Worm (Caenorhabditis elegans): Measurements from ENCODE around the gene nep-15.

nep-15 gene

DNA sequence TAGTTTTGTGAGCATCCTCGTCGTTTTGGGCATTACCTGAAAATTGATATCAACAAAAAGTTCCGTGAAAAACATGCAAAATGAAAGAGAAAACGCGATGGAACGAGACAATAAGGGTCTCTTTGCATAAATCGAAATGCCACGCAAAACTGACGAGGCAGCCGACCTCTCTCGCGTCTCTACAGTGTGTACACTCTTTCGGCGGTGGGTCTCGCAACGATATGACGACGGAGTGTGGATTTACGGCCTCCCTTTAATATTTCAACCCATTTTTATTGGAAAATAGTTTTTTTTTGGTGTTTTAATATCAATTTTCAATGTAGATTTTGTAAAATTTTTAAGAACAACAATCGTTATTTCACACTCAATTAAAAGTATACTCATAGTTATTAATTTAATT, 50.0 kb downstream of the nep-15 start, which contains the start of gene tag-123:
tag-123 (minus strand) TSS at position 36 of the 400 bp plus-strand sequence.
- TF ChIP-seq pes-1 (GFP tag; IDR thresholded peaks at IDR 0.05) (no peak), aly-1 (tag; optimal IDR thresholded peaks at IDR 0.05) (no peak), F13C5.2 (tag; optimal IDR thresholded peaks at IDR 0.05) (peak; percentile 42), hmg-4 (GFP tag; optimal IDR thresholded peaks at IDR 0.05) (peak; percentile 41), ceh-36 (tag; optimal IDR thresholded peaks at IDR 0.05) (no peak), B0310.2 (tag; optimal IDR thresholded peaks at IDR 0.05) (no peak), scrt-1 (GFP tag; IDR thresholded peaks at IDR 0.05) (0 out of 2 replicates have a peak, but pooled peaks have one; percentile 27), ets-7 (tag; optimal IDR thresholded peaks at IDR 0.05) (no peak)

DNA sequence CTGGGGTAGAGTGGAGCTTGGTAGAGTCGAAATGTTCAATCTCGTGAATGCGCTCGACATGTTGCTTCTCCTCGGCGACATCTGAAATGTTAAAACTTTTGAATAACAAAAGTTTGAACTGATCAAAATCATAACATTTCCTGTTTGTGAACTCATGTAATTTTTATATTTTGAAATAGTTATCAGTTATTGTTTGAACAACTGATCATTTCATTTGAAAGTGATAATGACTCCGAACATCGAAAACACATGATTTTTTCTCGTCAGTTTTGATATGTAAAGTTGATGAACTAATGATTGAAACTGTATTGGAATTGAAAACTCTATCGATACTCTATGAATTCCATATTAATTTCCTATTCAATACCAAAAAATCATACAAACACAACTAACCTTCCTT, 51.2 kb downstream of the nep-15 start:
- TF ChIP-seq ets-7 (tag; optimal IDR thresholded peaks at IDR 0.05) = no peak
- no peak for TF ChIP-seq ama-1 (optimal IDR thresholded peaks at IDR 0.05)
- no peak for TF ChIP-seq tbx-11 (GFP tag; IDR thresholded peaks at IDR 0.05)
- TF ChIP-seq ceh-13 (GFP tag; optimal IDR thresholded peaks at IDR 0.05) = no peak
- TF ChIP-seq aly-1 (tag; optimal IDR thresholded peaks at IDR 0.05) = no peak
- TF ChIP-seq F13C5.2 (tag; optimal IDR thresholded peaks at IDR 0.05) = no peak

DNA sequence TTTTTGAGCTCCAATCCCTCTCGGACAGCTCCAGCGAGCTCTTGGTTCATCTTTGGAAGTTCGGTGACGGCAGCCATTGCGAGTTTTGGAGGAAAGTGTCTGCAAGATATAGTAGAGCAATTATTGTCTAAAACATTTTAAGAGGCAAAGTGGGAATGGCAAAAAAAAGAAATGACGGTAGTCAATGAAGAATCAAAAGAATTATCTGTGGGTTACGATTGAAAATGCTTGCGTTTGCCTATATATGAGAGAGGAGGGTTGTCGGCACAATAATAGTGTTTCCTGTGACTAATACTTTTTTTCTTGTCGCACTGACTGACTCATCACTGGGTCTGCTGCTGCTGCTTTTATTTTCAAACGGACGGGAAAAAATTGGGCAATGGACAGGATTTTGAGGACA, 51.6 kb downstream of the nep-15 start, which contains the start of gene tth-1:
tth-1 (minus strand) TSS at position 101 of the 400 bp plus-strand sequence.
- no peak for TF ChIP-seq tra-4 (tag; optimal IDR thresholded peaks at IDR 0.05)
- TF ChIP-seq tbx-11 (GFP tag; IDR thresholded peaks at IDR 0.05) = 0 out of 2 replicates have a peak, but pooled peaks have one; percentile 18
- no peak for TF ChIP-seq ceh-13 (GFP tag; optimal IDR thresholded peaks at IDR 0.05)

All from whole organism, early embryonic.